Worm (Caenorhabditis elegans): Measurements from ENCODE around the gene col-119.

ce11 chrIV:8951953-8952567, 27.5 kb downstream of the col-119 start:
- TF ChIP-seq dao-5 (tag; optimal IDR thresholded peaks at IDR 0.05) (no peak), W03F9.2 (tag; optimal IDR thresholded peaks at IDR 0.05) (no peak)

All from whole organism, L4/young adult.